Worm (Caenorhabditis elegans) whole organism, L2 larva: ENCODE measurements around the gene F07C6.2.

ENCODE experiments used
- egl-27 ChIP-seq: sonication (generic microtip); optimal IDR thresholded peaks from 3 replicates; lab custom pipeline; 2017; ENCODE audit warnings: missing biosample characterization, missing genetic modification reagents, missing genetic modification characterization
- snpc-4 ChIP-seq: fragments of 150-350 bp; optimal IDR thresholded peaks from 2 replicates; lab custom pipeline; 2014; ENCODE audit warnings: missing biosample characterization, missing genetic modification characterization
- unc-62 ChIP-seq: fragments of 150-350 bp; optimal IDR thresholded peaks from 2 replicates; lab custom pipeline; 2014; ENCODE audit warnings: missing biosample characterization, missing genetic modification reagents, missing genetic modification characterization
- zag-1 ChIP-seq: fragments of 150-350 bp; optimal IDR thresholded peaks from 2 replicates; lab custom pipeline; 2014; ENCODE audit warnings: missing biosample characterization, missing genetic modification characterization

DNA sequence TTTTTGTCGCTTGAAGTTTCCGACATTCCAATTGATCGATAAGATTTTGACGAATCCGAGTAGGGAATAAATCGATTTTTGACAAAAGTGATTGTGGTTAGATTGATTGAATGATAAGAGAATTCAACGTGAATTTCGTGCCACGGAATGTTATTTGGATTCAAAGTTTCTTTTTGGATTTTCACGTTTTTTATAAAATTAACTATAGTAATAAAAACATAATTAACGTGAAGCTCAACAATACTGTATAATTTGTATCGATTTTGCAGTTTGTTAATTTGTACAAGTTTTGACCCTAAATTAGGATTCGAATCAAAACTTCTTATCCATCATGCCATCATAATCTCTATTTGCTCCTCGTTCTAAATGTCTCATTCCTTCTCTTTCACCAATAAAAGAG is 46.3 kb upstream of the F07C6.2 start, which contains the start of gene C36H8.1:
- TF ChIP-seq unc-62 (GFP tag; lab: Kevin White, UChicago): no peak
- TF ChIP-seq egl-27 (tag; lab: Kevin White, UChicago): no peak
- TF ChIP-seq snpc-4 (tag; lab: Kevin White, UChicago): no peak
- TF ChIP-seq zag-1 (tag; lab: Kevin White, UChicago): no peak
